Worm (Caenorhabditis elegans) whole organism, L1 larva: ENCODE data around the gene AH10.4.
A peak's percentile ranks its signal among the peaks of the same experiment; 100 is the strongest.

Experiments
- aly-2 ChIP-seq: fragments of 150-350 bp; optimal IDR thresholded peaks from 2 replicates; lab custom pipeline; 2014; ENCODE audit warnings: missing biosample characterization, missing genetic modification characterization
- elt-2 ChIP-seq: sonication (generic microtip); optimal IDR thresholded peaks from 2 replicates; lab custom pipeline; 2016; ENCODE audit warnings: missing genetic modification characterization, mild to moderate bottlenecking, inconsistent platforms, missing compliant biosample characterization, missing genetic modification reagents
- lin-15B ChIP-seq: fragments of 150-350 bp; sonication (generic microtip); optimal IDR thresholded peaks from 3 replicates; lab custom pipeline; 2014; ENCODE audit warnings: missing biosample characterization, missing genetic modification characterization
- pag-3 ChIP-seq: sonication (generic microtip); optimal IDR thresholded peaks from 2 replicates; lab custom pipeline; 2017; ENCODE audit warnings: missing genetic modification characterization, mild to moderate bottlenecking, missing compliant biosample characterization, antibody characterized with exemption, borderline replicate concordance; ENCODE audit not compliant: insufficient read depth
- pax-3 ChIP-seq: fragments of 200-800 bp; sonication (Bioruptor generic); optimal IDR thresholded peaks from 2 replicates; lab custom pipeline; 2018; ENCODE audit warnings: mild to moderate bottlenecking, missing genetic modification characterization, moderate library complexity, missing compliant biosample characterization
- tbx-2 ChIP-seq: sonication (generic microtip); optimal IDR thresholded peaks from 2 replicates; lab custom pipeline; 2016; ENCODE audit warnings: missing genetic modification characterization, missing compliant biosample characterization
- tlp-1 ChIP-seq: fragments of 150-350 bp; optimal IDR thresholded peaks from 2 replicates; lab custom pipeline; 2014; ENCODE audit warnings: missing biosample characterization, missing genetic modification characterization
- zag-1 ChIP-seq: fragments of 150-350 bp; optimal IDR thresholded peaks from 2 replicates; lab custom pipeline; 2014; ENCODE audit warnings: missing biosample characterization, missing genetic modification characterization

DNA sequence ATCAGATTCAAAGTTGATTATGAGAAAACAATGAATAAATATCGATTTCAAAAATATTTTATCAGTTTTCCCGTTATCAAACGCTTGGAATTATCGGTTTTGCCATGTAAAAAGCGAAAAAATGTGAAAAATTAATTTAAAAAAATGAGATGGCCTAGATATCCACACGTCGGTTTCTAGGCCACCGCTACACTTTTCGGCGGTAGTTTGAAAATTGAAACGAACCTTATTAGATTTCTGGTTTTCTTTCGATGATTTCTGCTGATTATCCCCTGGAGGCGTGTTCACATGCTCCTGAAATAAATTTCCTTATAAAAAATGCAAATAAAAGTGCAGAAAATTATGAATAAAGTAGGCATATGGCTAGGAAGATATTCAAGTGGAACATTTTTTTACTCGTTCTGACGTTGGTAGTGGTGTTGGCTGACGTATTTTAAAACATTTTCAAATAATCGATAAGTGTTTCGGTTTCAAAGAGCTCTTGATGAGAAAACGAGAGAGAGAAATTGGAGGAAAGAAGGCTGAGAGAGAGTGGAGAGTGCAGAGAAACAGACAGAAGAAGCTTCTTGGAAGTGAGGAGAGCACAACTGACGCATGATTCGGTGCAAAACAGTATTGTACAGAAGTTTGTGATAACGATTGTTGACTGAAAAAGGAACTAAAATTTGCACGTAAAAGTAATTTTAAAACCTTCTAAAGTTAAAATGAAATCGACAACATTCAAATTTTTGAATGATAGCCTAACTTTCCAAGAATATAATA is 4.5 kb downstream of the AH10.4 start:
- TF ChIP-seq aly-2 (tag; lab: Kevin White, UChicago), result no peak
- no peak for TF ChIP-seq pag-3 (tag; lab: Kevin White, UChicago)
- no peak for TF ChIP-seq tlp-1
- no peak for TF ChIP-seq lin-15B
- TF ChIP-seq tbx-2, result no peak
- no peak for TF ChIP-seq zag-1 (tag; lab: Kevin White, UChicago)
- no peak for TF ChIP-seq pax-3 (tag; lab: Kevin White, UChicago)
- peak; percentile 39 for TF ChIP-seq elt-2
